Fruit fly (Drosophila melanogaster) whole organism, wandering third instar larva: Measurements from ENCODE around the gene Vlet.

Source experiments
- CG32264 ChIP-seq: fragments of 200-800 bp; sonication (Bioruptor generic); optimal IDR thresholded peaks from 2 replicates; lab custom pipeline; 2016; ENCODE audit warnings: missing biosample characterization, missing genetic modification characterization
- CG9705 ChIP-seq: fragments of 200-800 bp; sonication (Bioruptor generic); optimal IDR thresholded peaks from 2 replicates; lab custom pipeline; 2018; ENCODE audit warnings: missing biosample characterization, mild to moderate bottlenecking, missing genetic modification characterization
- CrebA ChIP-seq: fragments of 200-800 bp; sonication (Bioruptor generic); optimal IDR thresholded peaks from 2 replicates; lab custom pipeline; 2016; ENCODE audit warnings: missing biosample characterization, mild to moderate bottlenecking, missing genetic modification characterization, borderline replicate concordance
- Dfd ChIP-seq: fragments of >200 bp; optimal IDR thresholded peaks from 2 replicates; lab custom pipeline; 2017; ENCODE audit warnings: missing biosample characterization, missing genetic modification characterization
- Dif ChIP-seq: fragments of 200-275, 200-300 bp; sonication (Bioruptor generic); optimal IDR thresholded peaks from 2 replicates; lab custom pipeline; 2018; ENCODE audit warnings: missing biosample characterization, missing genetic modification characterization; ENCODE audit not compliant: partially characterized antibody
- GATAd ChIP-seq: sonication (Bioruptor generic); optimal IDR thresholded peaks from 2 replicates; lab custom pipeline; 2016; ENCODE audit warnings: missing biosample characterization, missing genetic modification characterization
- HLH106 ChIP-seq: fragments of 200-800 bp; optimal IDR thresholded peaks from 3 replicates; lab custom pipeline; 2019; ENCODE audit warnings: missing biosample characterization, mild to moderate bottlenecking, missing genetic modification characterization, moderate library complexity
- Hnf4 ChIP-seq: fragments of 200-800 bp; sonication (Bioruptor generic); optimal IDR thresholded peaks from 2 replicates; lab custom pipeline; 2016; ENCODE audit warnings: missing biosample characterization, mild to moderate bottlenecking, missing genetic modification characterization
- Hr78 ChIP-seq: fragments of >200 bp; optimal IDR thresholded peaks from 2 replicates; lab custom pipeline; 2017; ENCODE audit warnings: missing biosample characterization, missing genetic modification characterization
- Hr83 ChIP-seq: fragments of 200-300 bp; sonication (Bioruptor generic); optimal IDR thresholded peaks from 2 replicates; lab custom pipeline; 2016; ENCODE audit warnings: missing biosample characterization, mild to moderate bottlenecking, missing genetic modification characterization, moderate library complexity; ENCODE audit not compliant: poor library complexity, severe bottlenecking
- Jra ChIP-seq: sonication (Bioruptor generic); optimal IDR thresholded peaks from 2 replicates; lab custom pipeline; 2016; ENCODE audit warnings: missing biosample characterization, missing genetic modification characterization
- Mio ChIP-seq: sonication (Bioruptor generic); optimal IDR thresholded peaks from 2 replicates; lab custom pipeline; 2016; ENCODE audit warnings: missing biosample characterization, missing genetic modification characterization
- Myc ChIP-seq: fragments of >200 bp; optimal IDR thresholded peaks from 2 replicates; lab custom pipeline; 2017
- N ChIP-seq: fragments of >200 bp; optimal IDR thresholded peaks from 2 replicates; lab custom pipeline; 2018; ENCODE audit warnings: missing biosample characterization, missing external identifiers, missing genetic modification characterization
- OdsH ChIP-seq: fragments of 200-800 bp; sonication (Bioruptor generic); optimal IDR thresholded peaks from 2 replicates; lab custom pipeline; 2016; ENCODE audit warnings: missing biosample characterization, mild to moderate bottlenecking, missing genetic modification characterization
- Rel ChIP-seq, 2 experiments: fragments of 200-800 bp; sonication (Bioruptor generic) in 1 of 2; optimal IDR thresholded peaks; 2 replicates in 1 of 2; 3 replicates in 1 of 2; lab custom pipeline; 2016 to 2019; ENCODE audit warnings: mild to moderate bottlenecking in 2 of 2, missing biosample characterization in 2 of 2, missing genetic modification characterization in 2 of 2, moderate library complexity in 1 of 2
- Sp1 ChIP-seq: fragments of 200-800 bp; sonication (Bioruptor generic); optimal IDR thresholded peaks from 3 replicates; lab custom pipeline; 2019; ENCODE audit warnings: missing biosample characterization, mild to moderate bottlenecking, missing genetic modification characterization, moderate library complexity
- dl ChIP-seq, 2 experiments: fragments of 175-275, 200-275 bp in 1 of 2; fragments of 200-275 bp in 1 of 2; sonication (Bioruptor generic); optimal IDR thresholded peaks; lab custom pipeline; 2018; ENCODE audit warnings: mild to moderate bottlenecking in 2 of 2, missing biosample characterization in 2 of 2, missing genetic modification characterization in 2 of 2, moderate library complexity in 2 of 2; ENCODE audit not compliant: partially characterized antibody in 2 of 2, insufficient read depth in 1 of 2
- dmrt93B ChIP-seq: fragments of 200-800 bp; sonication (Bioruptor generic); optimal IDR thresholded peaks from 2 replicates; lab custom pipeline; 2018; ENCODE audit warnings: missing biosample characterization, mild to moderate bottlenecking, missing genetic modification characterization
- dsf ChIP-seq: sonication (Bioruptor generic); optimal IDR thresholded peaks from 2 replicates; lab custom pipeline; 2016; ENCODE audit warnings: missing biosample characterization, missing genetic modification characterization, borderline replicate concordance
- foxo ChIP-seq, 2 experiments: fragments of 200-800 bp; sonication (Bioruptor generic); optimal IDR thresholded peaks; 2 replicates in 1 of 2; 3 replicates in 1 of 2; lab custom pipeline; 2016 to 2017; ENCODE audit warnings: missing biosample characterization in 2 of 2, missing genetic modification characterization in 2 of 2
- fru ChIP-seq: fragments of 200-800 bp; sonication (Bioruptor generic); optimal IDR thresholded peaks from 3 replicates; lab custom pipeline; 2016; ENCODE audit warnings: missing biosample characterization, mild to moderate bottlenecking, missing genetic modification characterization
- h ChIP-seq: fragments of 200-800 bp; sonication (Bioruptor generic); optimal IDR thresholded peaks from 3 replicates; lab custom pipeline; 2016; ENCODE audit warnings: missing biosample characterization, mild to moderate bottlenecking, missing genetic modification characterization
- jim ChIP-seq: fragments of 175-275, 200-325 bp; sonication (Bioruptor generic); optimal IDR thresholded peaks from 2 replicates; lab custom pipeline; 2016; ENCODE audit warnings: missing biosample characterization, mild to moderate bottlenecking, missing genetic modification characterization
- psq ChIP-seq: fragments of 200-800 bp; sonication (Bioruptor generic); optimal IDR thresholded peaks from 3 replicates; lab custom pipeline; 2017; ENCODE audit warnings: missing biosample characterization, mild to moderate bottlenecking, missing genetic modification characterization, moderate library complexity
- rgr ChIP-seq: fragments of 200-800 bp; sonication (Bioruptor generic); optimal IDR thresholded peaks from 3 replicates; lab custom pipeline; 2016; ENCODE audit warnings: missing biosample characterization, mild to moderate bottlenecking, missing genetic modification characterization
- sage ChIP-seq: fragments of 200-800 bp; sonication (Bioruptor generic); optimal IDR thresholded peaks from 2 replicates; lab custom pipeline; 2016; ENCODE audit warnings: missing biosample characterization, mild to moderate bottlenecking, missing genetic modification characterization

The Vlet gene

DNA sequence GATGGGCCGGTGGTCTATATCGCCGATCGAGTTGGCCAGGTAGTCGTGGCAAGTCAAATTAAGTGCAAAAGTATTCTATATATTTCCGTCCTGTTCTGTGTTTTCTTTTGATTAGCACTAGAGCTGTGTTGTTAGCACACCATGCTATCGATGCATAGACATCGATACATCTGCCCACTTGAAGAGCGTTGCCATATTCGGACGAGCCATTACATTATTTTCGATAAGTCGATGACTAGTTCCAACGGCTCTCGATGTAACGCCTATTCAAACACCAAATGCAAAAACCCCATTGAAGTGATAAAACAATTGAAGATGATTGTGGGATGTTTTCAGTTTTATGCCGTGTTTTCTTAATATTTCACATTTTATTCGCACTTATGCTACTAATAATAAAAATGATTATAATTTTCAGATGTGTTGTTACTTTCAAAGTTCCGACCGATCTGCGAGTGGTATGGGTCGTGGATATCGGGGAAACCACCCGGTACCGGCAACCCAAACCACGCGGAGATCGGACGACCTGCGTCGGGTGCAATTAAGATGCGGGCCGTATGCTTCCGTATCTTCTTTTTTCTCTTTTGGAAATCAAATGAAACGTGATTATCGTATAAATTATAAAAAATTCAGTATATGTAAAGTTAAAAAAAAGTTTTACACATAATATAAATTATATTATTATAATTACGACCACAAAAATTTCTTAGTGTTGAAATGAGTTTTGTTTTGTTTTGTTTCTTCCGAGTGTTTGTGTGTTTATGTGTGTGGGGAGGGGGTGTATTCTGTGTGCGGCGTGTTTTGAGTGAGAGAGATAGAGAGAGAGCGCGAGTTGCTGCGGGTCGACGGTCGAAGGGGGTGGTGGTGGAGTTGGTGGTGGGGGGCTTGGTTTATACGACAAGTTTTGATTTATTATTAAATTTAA lies 31.7 kb upstream of the Vlet start, which contains the start of gene FucT6:
FucT6 (minus strand) TSS at position 153 of the 922 bp plus-strand sequence.
- no peak for TF ChIP-seq Rel (GFP tag; optimal IDR thresholded peaks at IDR 0.05; lab: Kevin White, UChicago)
- peak; percentile 98 for TF ChIP-seq Rel (tag; optimal IDR thresholded peaks at IDR 0.05; lab: Kevin White, UChicago)
- peak; percentile 39 for TF ChIP-seq Jra (GFP tag; lab: Kevin White, UChicago)
- no peak for TF ChIP-seq CG9705 (GFP tag; lab: Kevin White, UChicago)
- TF ChIP-seq jim = peak; percentile 39
- TF ChIP-seq h = peak; percentile 24
- TF ChIP-seq psq (GFP tag; lab: Kevin White, UChicago) = peak; percentile 4
- peak in 1 of 2 experiments; percentile 4 for TF ChIP-seq foxo (GFP tag; optimal IDR thresholded peaks at IDR 0.05; lab: Kevin White, UChicago)
- no peak for TF ChIP-seq Mio
- TF ChIP-seq rgr (GFP tag; lab: Kevin White, UChicago) = peak; percentile 14
- no peak for TF ChIP-seq dl (GFP tag; optimal IDR thresholded peaks at IDR 0.05; lab: Kevin White, UChicago; ENCODE audit: insufficient read depth in 1 of 2, partially characterized antibody in 2 of 2)
- peak; percentile 17 for TF ChIP-seq Sp1 (GFP tag; lab: Kevin White, UChicago)

DNA sequence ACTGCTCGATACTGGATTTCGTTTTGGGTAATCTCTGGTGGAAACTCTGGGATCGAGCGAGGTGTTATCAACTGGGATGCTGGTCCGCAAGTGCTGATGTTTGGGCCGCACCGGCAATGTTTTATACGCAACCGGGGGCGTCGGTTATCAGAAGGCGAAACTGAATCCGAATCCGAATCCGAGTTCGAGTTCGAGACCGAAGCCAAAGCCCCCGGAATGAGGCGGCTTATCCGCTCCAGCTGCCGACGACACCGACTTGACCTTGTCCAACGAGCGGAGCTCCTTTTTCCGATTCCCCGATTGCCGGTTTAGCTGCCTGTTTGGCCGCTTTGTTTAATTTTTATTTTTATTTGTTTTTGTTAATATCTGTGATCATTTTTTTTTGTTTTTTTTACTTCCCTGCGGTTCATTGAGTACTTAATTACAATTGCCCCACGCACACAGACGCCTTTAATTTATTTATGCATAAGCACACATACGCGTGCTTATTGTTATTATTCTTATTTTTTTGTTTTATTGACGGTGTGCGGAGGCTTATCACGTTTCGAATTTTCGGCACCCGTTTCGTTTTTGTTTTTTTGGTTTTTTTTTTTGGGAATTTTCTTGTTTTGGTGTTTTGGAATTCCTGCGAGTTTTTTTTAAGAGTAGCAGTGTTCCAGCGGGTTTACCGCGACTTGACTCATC lies 26.7 kb upstream of the Vlet start, which contains the start of gene CG2444:
CG2444 (minus strand) TSS at position 372 of the 684 bp plus-strand sequence.
- TF ChIP-seq Sp1 (GFP tag; lab: Kevin White, UChicago) = peak; percentile 52
- peak; percentile 33 for TF ChIP-seq Rel (GFP tag; optimal IDR thresholded peaks at IDR 0.05; lab: Kevin White, UChicago)
- peak; percentile 48 for TF ChIP-seq Rel (tag; optimal IDR thresholded peaks at IDR 0.05; lab: Kevin White, UChicago)
- no peak for TF ChIP-seq GATAd (GFP tag; lab: Kevin White, UChicago)
- TF ChIP-seq Dif (GFP tag; lab: Kevin White, UChicago) = no peak
- TF ChIP-seq CG9705 (GFP tag; lab: Kevin White, UChicago) = no peak
- no peak for TF ChIP-seq CrebA (GFP tag; lab: Kevin White, UChicago)
- TF ChIP-seq dmrt93B (GFP tag; lab: Kevin White, UChicago) = no peak
- TF ChIP-seq psq (GFP tag; lab: Kevin White, UChicago) = no peak
- TF ChIP-seq fru (GFP tag; lab: Kevin White, UChicago) = no peak
- no peak for TF ChIP-seq Hnf4
- TF ChIP-seq CG32264 = no peak
- TF ChIP-seq dl (GFP tag; optimal IDR thresholded peaks at IDR 0.05; lab: Kevin White, UChicago; ENCODE audit: insufficient read depth in 1 of 2, partially characterized antibody in 2 of 2) = no peak
- TF ChIP-seq sage (GFP tag; lab: Kevin White, UChicago) = peak; percentile 7

DNA sequence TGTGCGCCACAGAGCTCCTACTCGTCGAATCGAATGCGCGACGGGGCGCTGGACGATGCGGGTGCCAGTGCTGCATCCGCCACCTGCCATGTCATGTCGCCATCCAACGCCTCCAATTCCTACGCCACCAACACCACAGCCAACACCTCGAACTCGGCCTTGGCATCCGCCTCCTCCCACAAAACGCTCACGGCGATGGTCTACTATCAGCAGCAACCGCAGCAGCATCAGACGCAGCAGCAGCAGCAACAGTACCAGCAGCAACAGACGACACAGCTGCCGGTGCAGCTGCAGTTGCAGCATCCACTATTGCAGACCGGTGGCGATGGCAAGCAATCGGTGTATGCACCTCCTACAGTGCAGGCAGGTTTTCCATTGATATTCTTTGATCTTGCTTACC lies 22.4 kb upstream of the Vlet start:
- TF ChIP-seq Dfd (GFP tag; lab: Kevin White, UChicago) = peak; percentile 85
- TF ChIP-seq Myc (lab: Kevin White, UChicago) = no peak

DNA sequence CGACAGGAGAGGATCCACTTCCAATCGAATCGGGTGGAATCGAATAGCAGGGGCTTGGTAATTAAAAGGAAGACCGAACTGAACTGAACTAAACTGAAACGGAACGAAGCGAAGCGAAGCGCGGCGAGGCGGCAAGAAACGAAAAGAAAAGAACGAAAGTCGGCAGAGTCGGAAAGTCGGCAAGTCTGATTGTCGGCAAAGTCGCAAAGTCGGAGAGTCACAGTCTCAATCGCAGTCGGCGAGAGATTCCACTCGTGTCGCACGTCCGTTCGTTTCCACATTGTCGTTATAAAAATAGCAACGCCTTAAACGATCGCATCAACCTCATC lies 17.5 kb upstream of the Vlet start:
- TF ChIP-seq Sp1 (GFP tag; lab: Kevin White, UChicago) = no peak
- TF ChIP-seq, all 38 proteins: peak for 0

DNA sequence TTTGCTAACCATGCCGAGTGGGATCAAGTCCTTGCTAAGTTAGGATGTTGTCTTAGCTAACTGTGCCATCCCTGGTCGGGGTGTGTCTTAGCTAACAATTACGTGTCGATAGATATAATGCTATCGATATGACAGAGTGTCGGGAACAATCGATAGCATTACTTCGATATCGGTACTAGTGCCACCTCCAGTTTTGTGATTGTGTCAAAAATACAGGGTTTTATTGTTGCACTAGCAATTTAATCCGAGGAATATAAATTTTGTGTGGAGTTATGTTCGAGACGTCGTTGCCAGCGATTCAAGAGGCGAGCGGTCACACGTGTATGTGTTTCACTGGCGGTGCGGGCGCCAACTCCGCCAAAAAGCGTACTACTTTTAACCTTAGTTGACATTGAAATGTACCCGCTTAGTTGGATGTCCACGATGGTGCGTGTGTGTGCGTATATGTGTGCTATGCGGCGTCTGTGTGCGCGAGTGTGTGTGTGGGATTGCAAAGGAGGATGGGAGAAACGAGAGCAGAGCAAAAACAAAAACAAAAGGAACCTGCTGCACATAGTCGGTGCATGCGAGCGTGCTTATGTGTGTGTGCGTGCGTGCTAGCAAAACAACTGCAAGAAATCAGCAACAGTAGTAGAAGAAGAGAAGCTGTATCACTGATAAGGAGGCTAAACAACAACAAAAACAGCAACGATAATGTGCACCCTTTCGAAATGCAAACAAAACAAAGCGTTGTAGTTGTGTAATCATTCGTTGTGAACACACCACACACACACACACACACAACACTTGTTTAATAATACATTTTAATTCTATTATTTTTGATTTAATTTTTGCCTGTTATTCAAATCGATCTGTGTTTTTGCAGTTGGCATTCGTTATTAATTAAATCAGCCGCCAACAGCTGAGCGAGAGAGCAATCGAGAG lies 16.8 kb upstream of the Vlet start, which contains the start of gene PhKgamma:
PhKgamma (plus strand) TSS at position 179 of the 924 bp plus-strand sequence.
- peak; percentile 20 for TF ChIP-seq HLH106 (tag; lab: Kevin White, UChicago)
- TF ChIP-seq Hr83 = peak; percentile 52
- peak; percentile 16 for TF ChIP-seq Myc (lab: Kevin White, UChicago)
- peak; percentile 25 for TF ChIP-seq OdsH (GFP tag; lab: Kevin White, UChicago)
- TF ChIP-seq GATAd (GFP tag; lab: Kevin White, UChicago) = no peak
- no peak for TF ChIP-seq Hnf4
- TF ChIP-seq rgr (GFP tag; lab: Kevin White, UChicago) = peak; percentile 46
- TF ChIP-seq Hr78 (GFP tag; lab: Kevin White, UChicago) = no peak
- TF ChIP-seq CrebA (GFP tag; lab: Kevin White, UChicago) = no peak
- TF ChIP-seq N (GFP tag; lab: Kevin White, UChicago) = peak; percentile 19
- TF ChIP-seq Sp1 (GFP tag; lab: Kevin White, UChicago) = peak; percentile 21
- TF ChIP-seq foxo (GFP tag; optimal IDR thresholded peaks at IDR 0.05; lab: Kevin White, UChicago) = peak in 1 of 2 experiments; percentile 44
- TF ChIP-seq dsf (GFP tag; lab: Kevin White, UChicago) = no peak
- TF ChIP-seq psq (GFP tag; lab: Kevin White, UChicago) = peak; percentile 61
- TF ChIP-seq Mio = no peak
- TF ChIP-seq fru (GFP tag; lab: Kevin White, UChicago) = peak; percentile 23
- peak; percentile 35 for TF ChIP-seq h
- TF ChIP-seq Rel (GFP tag; optimal IDR thresholded peaks at IDR 0.05; lab: Kevin White, UChicago) = no peak
- peak; percentile 44 for TF ChIP-seq Rel (tag; optimal IDR thresholded peaks at IDR 0.05; lab: Kevin White, UChicago)
